Fruit fly (Drosophila melanogaster): ENCODE results near the gene Nrx-1.

The Nrx-1 gene

DNA sequence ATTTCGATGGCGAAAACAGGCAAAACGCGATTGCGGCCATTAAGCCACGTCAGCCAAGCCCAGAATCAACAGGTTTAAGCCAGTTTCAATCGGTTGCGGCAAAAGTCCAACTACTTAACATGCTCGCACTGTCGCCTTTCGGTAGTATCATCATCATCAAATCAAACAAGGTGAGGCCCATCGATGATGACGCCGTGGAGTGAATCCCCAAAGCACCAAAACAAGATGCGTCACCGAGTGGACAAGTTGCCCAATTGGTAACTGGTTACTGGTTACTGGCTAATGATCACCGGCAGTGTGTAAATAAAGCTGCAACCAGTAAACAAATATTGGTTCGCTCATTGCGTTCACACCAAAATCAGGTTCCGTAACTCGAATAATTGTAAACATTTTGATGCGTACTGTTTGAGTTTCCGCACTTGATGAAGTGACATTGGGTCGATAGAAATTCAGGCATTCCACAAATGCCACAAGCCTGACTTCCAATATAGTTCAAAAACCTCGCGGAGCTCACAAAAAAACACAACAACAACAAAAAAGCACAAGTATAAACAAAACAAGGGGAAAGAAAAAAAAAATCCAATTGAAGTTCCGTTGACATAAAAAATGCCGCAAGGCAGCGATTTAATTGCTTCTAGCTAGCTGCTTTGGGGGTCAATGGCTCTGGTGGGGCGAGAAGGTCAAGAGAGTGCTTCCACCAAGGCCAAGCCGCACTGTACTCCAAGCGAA, 56.2 kb downstream of the Nrx-1 start (continued):
- TF ChIP-seq Mad (GFP tag; optimal IDR thresholded peaks at IDR 0.05) = peak; percentile 34
- TF ChIP-seq ftz-f1 (GFP tag; optimal IDR thresholded peaks at IDR 0.05) = peak; percentile 92
- TF ChIP-seq Aef1 (GFP tag; IDR thresholded peaks at IDR 0.05) = no peak
- TF ChIP-seq CG10565 (GFP tag; optimal IDR thresholded peaks at IDR 0.05) = no peak
- TF ChIP-seq schlank (tag; optimal IDR thresholded peaks at IDR 0.05) = peak; percentile 21
- peak in 1 of 2 experiments; percentile 70 for TF ChIP-seq bsh (GFP tag; optimal IDR thresholded peaks at IDR 0.05)
- TF ChIP-seq CG6175 (GFP tag; IDR thresholded peaks at IDR 0.05) = no peak
- peak; percentile 44 for TF ChIP-seq CG14710 (tag; optimal IDR thresholded peaks at IDR 0.05)
- TF ChIP-seq CG10959 (GFP tag; IDR thresholded peaks at IDR 0.05) = no peak
- TF ChIP-seq lmd (GFP tag; IDR thresholded peaks at IDR 0.05) = 0 out of 2 replicates have a peak, but pooled peaks have one; percentile 5
- TF ChIP-seq pum (GFP tag; optimal IDR thresholded peaks at IDR 0.05) = no peak
- TF ChIP-seq Ets65A (GFP tag) = peak; percentile 92
- TF ChIP-seq CG17912 (GFP tag; optimal IDR thresholded peaks at IDR 0.05) = peak; percentile 77
- TF ChIP-seq eve (GFP tag; optimal IDR thresholded peaks at IDR 0.05) = peak in 1 of 2 experiments; percentile 85
- peak; percentile 18 for TF ChIP-seq CG10462 (GFP tag; optimal IDR thresholded peaks at IDR 0.05)
- peak; percentile 6; the same call in 1 of the 3 replicates for TF ChIP-seq CG11456 (GFP tag; IDR thresholded peaks at IDR 0.05)
- TF ChIP-seq CG7839 (tag; optimal IDR thresholded peaks at IDR 0.05) = peak; percentile 30
- peak; percentile 55 for TF ChIP-seq CG15011 (GFP tag; optimal IDR thresholded peaks at IDR 0.05)
- no peak for TF ChIP-seq Hsf (GFP tag; optimal IDR thresholded peaks at IDR 0.05)
- peak; percentile 65 for TF ChIP-seq CG1529 (GFP tag; optimal IDR thresholded peaks at IDR 0.05)
- TF ChIP-seq Xrp1 (GFP tag; IDR thresholded peaks at IDR 0.05) = peak; percentile 43
- 0 out of 2 replicates have a peak, but pooled peaks have one; percentile 7 for TF ChIP-seq gsb (GFP tag; IDR thresholded peaks at IDR 0.05)
- TF ChIP-seq CG9727 (GFP tag; optimal IDR thresholded peaks at IDR 0.05) = peak; percentile 59
- no peak for TF ChIP-seq CG11093 (GFP tag; IDR thresholded peaks at IDR 0.05)
- peak; percentile 53 for TF ChIP-seq repo (GFP tag; optimal IDR thresholded peaks at IDR 0.05)
- peak; percentile 41 for TF ChIP-seq CTCF (GFP tag; optimal IDR thresholded peaks at IDR 0.05)
- TF ChIP-seq ranshi (GFP tag; IDR thresholded peaks at IDR 0.05) = peak; percentile 66; the same call in 1 of the 2 replicates
- TF ChIP-seq D (optimal IDR thresholded peaks at IDR 0.05) = no peak
- TF ChIP-seq D (GFP tag; optimal IDR thresholded peaks at IDR 0.05) = peak; percentile 51
- peak; percentile 5 to 22 for TF ChIP-seq chif (GFP tag; optimal IDR thresholded peaks at IDR 0.05)
- no peak for TF ChIP-seq esg (GFP tag; conservative IDR thresholded peaks at IDR 0.05)
- TF ChIP-seq Meics (GFP tag; optimal IDR thresholded peaks at IDR 0.05) = peak; percentile 5
- TF ChIP-seq unpg (GFP tag; optimal IDR thresholded peaks at IDR 0.05) = peak; percentile 52
- no peak for TF ChIP-seq sc (optimal IDR thresholded peaks at IDR 0.05)
- TF ChIP-seq sc (GFP tag; optimal IDR thresholded peaks at IDR 0.05) = peak; percentile 47
- peak; percentile 10 for TF ChIP-seq en (GFP tag; optimal IDR thresholded peaks at IDR 0.05)
- TF ChIP-seq Lhr (GFP tag; optimal IDR thresholded peaks at IDR 0.05) = peak; percentile 23
- TF ChIP-seq Elba2 (GFP tag; optimal IDR thresholded peaks at IDR 0.05) = no peak
- TF ChIP-seq dan (GFP tag; IDR thresholded peaks at IDR 0.05) = no peak
- 0 out of 3 replicates have a peak, but pooled peaks have one; percentile 9 for TF ChIP-seq CG17361 (GFP tag; IDR thresholded peaks at IDR 0.05)
- peak; percentile 2 for TF ChIP-seq MESR4 (GFP tag; optimal IDR thresholded peaks at IDR 0.05)
- peak; percentile 21 for TF ChIP-seq CG7745 (tag; optimal IDR thresholded peaks at IDR 0.05)
- TF ChIP-seq CG4328 (GFP tag; optimal IDR thresholded peaks at IDR 0.05) = peak; percentile 64
- TF ChIP-seq HmgZ (tag; optimal IDR thresholded peaks at IDR 0.05) = peak; percentile 50
- no peak for TF ChIP-seq p53 (GFP tag; optimal IDR thresholded peaks at IDR 0.05)
- 0 out of 2 replicates have a peak, but pooled peaks have one; percentile 13 for TF ChIP-seq CG9932 (GFP tag; IDR thresholded peaks at IDR 0.05)
- TF ChIP-seq CG8290 (GFP tag; optimal IDR thresholded peaks at IDR 0.05) = peak; percentile 69
- TF ChIP-seq CG8290 (tag; optimal IDR thresholded peaks at IDR 0.05) = peak; percentile 34 to 84
- TF ChIP-seq Nf-YA (GFP tag; IDR thresholded peaks at IDR 0.05) = peak; percentile 59; the same call in 1 of the 2 replicates
- no peak for TF ChIP-seq wdn (GFP tag; IDR thresholded peaks at IDR 0.05)
- no peak for TF ChIP-seq CG30431 (GFP tag; optimal IDR thresholded peaks at IDR 0.05)
- peak; percentile 50 for TF ChIP-seq gsb-n (tag; optimal IDR thresholded peaks at IDR 0.05)

Measured in whole organism, embryonic.